Worm (Caenorhabditis elegans) whole organism, L1 larva: ENCODE results near the gene znf-706.

ENCODE experiments used
- C34B4.2 ChIP-seq: sonication (generic microtip); optimal IDR thresholded peaks from 2 replicates; lab custom pipeline; 2017; ENCODE audit warnings: mild to moderate bottlenecking, missing genetic modification characterization, missing compliant biosample characterization
- Y116A8C.19 ChIP-seq: sonication (generic microtip); optimal IDR thresholded peaks from 2 replicates; lab custom pipeline; 2016; ENCODE audit warnings: missing compliant biosample characterization, missing genetic modification characterization, borderline replicate concordance
- aha-1 ChIP-seq: fragments of 150-350 bp; optimal IDR thresholded peaks from 2 replicates; lab custom pipeline; 2014; ENCODE audit warnings: missing biosample characterization, missing genetic modification characterization
- aly-2 ChIP-seq: fragments of 150-350 bp; optimal IDR thresholded peaks from 2 replicates; lab custom pipeline; 2014; ENCODE audit warnings: missing biosample characterization, missing genetic modification characterization
- blmp-1 ChIP-seq: fragments of 150-350 bp; optimal IDR thresholded peaks from 2 replicates; lab custom pipeline; 2014; ENCODE audit warnings: missing biosample characterization, missing genetic modification characterization
- ceh-88 ChIP-seq: fragments of 200-800 bp; sonication (Bioruptor generic); IDR thresholded peaks from 2 replicates; pipeline ENCODE4 v1.3.6; 2022; ENCODE audit warnings: missing genetic modification characterization, missing compliant biosample characterization
- ceh-90 ChIP-seq: sonication (generic microtip); optimal IDR thresholded peaks from 2 replicates; lab custom pipeline; 2016; ENCODE audit warnings: missing genetic modification characterization, missing compliant biosample characterization
- dpl-1 ChIP-seq, 3 experiments: fragments of 150-350 bp in 2 of 3; sonication (generic microtip) in 1 of 3; optimal IDR thresholded peaks; 2 replicates each; lab custom pipeline; 2014 to 2017; ENCODE audit warnings: missing biosample characterization in 3 of 3, missing genetic modification characterization in 3 of 3, missing genetic modification reagents in 3 of 3
- dsc-1 ChIP-seq: sonication (generic microtip); optimal IDR thresholded peaks from 2 replicates; lab custom pipeline; 2016; ENCODE audit warnings: mild to moderate bottlenecking, missing genetic modification characterization, missing compliant biosample characterization
- efl-1 ChIP-seq, 4 experiments: fragments of 150-350 bp; optimal IDR thresholded peaks in 3 of 4; peaks in 1 of 4; 1 replicate in 1 of 4; 2 replicates in 3 of 4; lab custom pipeline; 2014; ENCODE audit warnings: missing biosample characterization in 2 of 4, missing genetic modification characterization in 2 of 4, missing genetic modification reagents in 2 of 4
- elt-3 ChIP-seq, 6 experiments: fragments of 150-350 bp in 1 of 6; sonication (generic microtip); optimal IDR thresholded peaks; 2 replicates each; lab custom pipeline; 2017 to 2018; ENCODE audit warnings: missing biosample characterization in 6 of 6, missing genetic modification characterization in 6 of 6, inconsistent platforms in 1 of 6
- ets-5 ChIP-seq: fragments of 200-800 bp; sonication (Bioruptor generic); IDR thresholded peaks from 2 replicates; pipeline ENCODE4 v1.3.6; 2022; ENCODE audit warnings: missing genetic modification characterization, missing compliant biosample characterization
- fkh-4 ChIP-seq: sonication (generic microtip); optimal IDR thresholded peaks from 2 replicates; lab custom pipeline; 2016; ENCODE audit warnings: missing compliant biosample characterization, missing genetic modification characterization, borderline replicate concordance
- fkh-8 ChIP-seq: sonication (generic microtip); optimal IDR thresholded peaks from 2 replicates; lab custom pipeline; 2016; ENCODE audit warnings: mild to moderate bottlenecking, missing genetic modification characterization, missing compliant biosample characterization
- hpl-2 ChIP-seq: fragments of 150-350 bp; optimal IDR thresholded peaks from 2 replicates; lab custom pipeline; 2014; ENCODE audit warnings: missing biosample characterization, missing genetic modification reagents, missing genetic modification characterization
- lin-14 ChIP-seq: fragments of 200-800 bp; sonication (Bioruptor generic); optimal IDR thresholded peaks from 2 replicates; lab custom pipeline; 2018; ENCODE audit warnings: mild to moderate bottlenecking, missing genetic modification characterization, moderate library complexity, missing compliant biosample characterization
- lin-39 ChIP-seq: fragments of 150-350 bp; optimal IDR thresholded peaks from 2 replicates; lab custom pipeline; 2014; ENCODE audit warnings: missing biosample characterization, missing genetic modification reagents, missing genetic modification characterization
- lir-3 ChIP-seq: sonication (generic microtip); optimal IDR thresholded peaks from 2 replicates; lab custom pipeline; 2016; ENCODE audit warnings: mild to moderate bottlenecking, missing genetic modification characterization, moderate library complexity, missing compliant biosample characterization; ENCODE audit not compliant: poor library complexity
- lsy-2 ChIP-seq, 2 experiments: fragments of 150-350 bp; optimal IDR thresholded peaks; 2 replicates each; lab custom pipeline; 2014; ENCODE audit warnings: missing biosample characterization in 2 of 2, missing genetic modification characterization in 2 of 2
- mab-9 ChIP-seq: fragments of 200-800 bp; sonication (Bioruptor generic); IDR thresholded peaks from 2 replicates; pipeline ENCODE4 v1.3.6; 2022; ENCODE audit warnings: missing genetic modification reagents, missing genetic modification characterization, missing compliant biosample characterization
- mdl-1 ChIP-seq, 2 experiments: fragments of 150-350 bp; optimal IDR thresholded peaks; 2 replicates each; lab custom pipeline; 2014 to 2017; ENCODE audit warnings: missing biosample characterization in 2 of 2, missing genetic modification characterization in 2 of 2, inconsistent platforms in 1 of 2
- nhr-19 ChIP-seq: fragments of 200-800 bp; sonication (Bioruptor generic); conservative IDR thresholded peaks from 2 replicates; pipeline ENCODE4 v1.3.6; 2022; ENCODE audit warnings: missing genetic modification characterization, missing compliant biosample characterization
- nhr-28 ChIP-seq: fragments of 150-350 bp; optimal IDR thresholded peaks from 2 replicates; lab custom pipeline; 2014; ENCODE audit warnings: missing biosample characterization, missing genetic modification characterization
- nhr-71 ChIP-seq: sonication (generic microtip); optimal IDR thresholded peaks from 2 replicates; lab custom pipeline; 2016; ENCODE audit warnings: mild to moderate bottlenecking, missing genetic modification characterization, moderate library complexity, missing compliant biosample characterization
- nhr-76 ChIP-seq: sonication (generic microtip); optimal IDR thresholded peaks from 2 replicates; lab custom pipeline; 2017; ENCODE audit warnings: missing biosample characterization, missing genetic modification characterization
- nhr-77 ChIP-seq: fragments of 150-350 bp; optimal IDR thresholded peaks from 2 replicates; lab custom pipeline; 2014; ENCODE audit warnings: missing biosample characterization, missing genetic modification characterization
- nhr-85 ChIP-seq: sonication (generic microtip); peaks from one replicate; lab custom pipeline; 2016; ENCODE audit warnings: missing genetic modification characterization, inconsistent platforms, missing compliant biosample characterization
- rnt-1 ChIP-seq: sonication (generic microtip); optimal IDR thresholded peaks from 2 replicates; lab custom pipeline; 2016; ENCODE audit warnings: mild to moderate bottlenecking, missing genetic modification characterization, moderate library complexity, missing compliant biosample characterization
- snu-23 ChIP-seq: sonication (generic microtip); optimal IDR thresholded peaks from 2 replicates; lab custom pipeline; 2016; ENCODE audit warnings: missing genetic modification characterization, missing compliant biosample characterization
- sup-37 ChIP-seq: fragments of 200-800 bp; sonication (Bioruptor generic); optimal IDR thresholded peaks from 2 replicates; lab custom pipeline; 2018; ENCODE audit warnings: mild to moderate bottlenecking, missing genetic modification characterization, missing compliant biosample characterization
- unc-130 ChIP-seq: fragments of 150-350 bp; optimal IDR thresholded peaks from 2 replicates; lab custom pipeline; 2017; ENCODE audit warnings: missing biosample characterization, missing genetic modification characterization, inconsistent platforms
- unc-30 ChIP-seq: sonication (generic microtip); optimal IDR thresholded peaks from 2 replicates; lab custom pipeline; 2017; ENCODE audit warnings: missing biosample characterization, missing genetic modification characterization
- unc-86 ChIP-seq: sonication (generic microtip); optimal IDR thresholded peaks from 2 replicates; lab custom pipeline; 2016; ENCODE audit warnings: missing genetic modification characterization, missing compliant biosample characterization
- unc-98 ChIP-seq: fragments of 200-800 bp; sonication (Bioruptor generic); IDR thresholded peaks from 2 replicates; pipeline ENCODE4 v1.3.6; 2022; ENCODE audit warnings: missing genetic modification characterization, missing compliant biosample characterization
- xbp-1 ChIP-seq: sonication (generic microtip); optimal IDR thresholded peaks from 2 replicates; lab custom pipeline; 2016; ENCODE audit warnings: missing genetic modification characterization, missing compliant biosample characterization
- zip-4 ChIP-seq: fragments of 200-800 bp; sonication (Bioruptor generic); optimal IDR thresholded peaks from 2 replicates; lab custom pipeline; 2018; ENCODE audit warnings: mild to moderate bottlenecking, missing genetic modification characterization, moderate library complexity, missing compliant biosample characterization

Gene znf-706

DNA sequence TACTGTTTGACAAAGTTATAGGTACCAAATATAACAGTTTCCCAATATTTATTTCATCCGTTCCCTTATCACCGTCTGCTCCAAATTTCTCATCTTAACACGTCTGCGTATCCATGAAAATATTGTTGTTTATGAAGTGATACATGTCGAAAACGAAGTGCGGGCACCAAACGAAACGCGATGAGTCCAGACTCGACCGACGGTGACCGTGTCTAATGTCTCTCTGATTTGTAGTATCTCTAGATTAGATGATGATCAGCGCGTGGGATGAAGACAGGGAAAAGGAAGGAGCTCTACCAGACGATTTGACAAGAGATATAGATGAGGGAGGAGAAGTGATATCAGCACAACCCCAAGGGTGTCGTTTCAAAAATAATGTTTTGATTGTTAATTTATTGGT lies 15.8 kb downstream of the znf-706 start (continued):
- no peak for TF ChIP-seq nhr-77 (tag; lab: Kevin White, UChicago)
- no peak for TF ChIP-seq aha-1 (tag; lab: Kevin White, UChicago)
- TF ChIP-seq ets-5 (GFP tag; lab: Robert Waterston, UW), result no peak
- TF ChIP-seq aly-2 (tag; lab: Kevin White, UChicago), result no peak
- TF ChIP-seq unc-98 (GFP tag; lab: Robert Waterston, UW), result no peak
- TF ChIP-seq blmp-1 (tag; lab: Kevin White, UChicago), result no peak
- peak in 1 of 2 experiments; percentile 15 for TF ChIP-seq efl-1 (optimal IDR thresholded peaks at IDR 0.05; lab: Kevin White, UChicago)
- TF ChIP-seq efl-1 (GFP tag; optimal IDR thresholded peaks at IDR 0.05 in 1 of 2; lab: Kevin White, UChicago), result peak in 1 of 2 experiments; percentile 45
- TF ChIP-seq lsy-2 (tag; optimal IDR thresholded peaks at IDR 0.05; lab: Kevin White, UChicago), result peak in 1 of 2 experiments; percentile 31
- peak; percentile 73 for TF ChIP-seq unc-130
- TF ChIP-seq mab-9 (GFP tag; lab: Robert Waterston, UW), result no peak
- TF ChIP-seq lin-14 (GFP tag; lab: Kevin White, UChicago), result peak; percentile 78
- TF ChIP-seq ceh-88 (GFP tag; lab: Robert Waterston, UW), result no peak
- TF ChIP-seq sup-37 (GFP tag; lab: Kevin White, UChicago), result no peak
- no peak for TF ChIP-seq Y116A8C.19 (tag; lab: Kevin White, UChicago)

DNA sequence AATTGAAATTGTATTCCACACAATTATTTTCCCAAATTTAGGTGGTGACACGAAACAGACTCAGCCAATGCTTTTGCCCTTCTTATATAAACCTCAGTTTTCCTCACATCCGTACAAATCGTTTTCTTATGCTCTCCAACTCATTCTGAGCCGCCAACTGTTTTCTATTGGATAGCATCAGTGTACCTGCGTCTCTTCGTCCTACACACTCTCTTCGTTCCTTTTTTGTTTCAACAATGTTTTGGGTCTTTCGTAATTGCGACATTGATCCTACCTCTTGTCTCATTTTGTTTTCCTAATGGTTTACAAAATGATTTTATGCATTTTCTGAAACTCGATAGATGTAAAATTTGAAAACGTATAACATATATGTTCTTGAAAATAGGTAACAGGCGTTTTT lies 16.7 kb downstream of the znf-706 start:
- peak in 1 of 2 experiments; percentile 9 for TF ChIP-seq efl-1 (optimal IDR thresholded peaks at IDR 0.05; lab: Kevin White, UChicago)
- TF ChIP-seq efl-1 (GFP tag; optimal IDR thresholded peaks at IDR 0.05 in 1 of 2; lab: Kevin White, UChicago), result no peak
- peak; percentile 19 for TF ChIP-seq unc-130
- TF ChIP-seq lin-39 (tag; lab: Kevin White, UChicago), result no peak
- TF ChIP-seq mdl-1 (tag; optimal IDR thresholded peaks at IDR 0.05; lab: Kevin White, UChicago), result no peak
- TF ChIP-seq nhr-71, result peak; percentile 57
- no peak for TF ChIP-seq xbp-1 (tag; lab: Kevin White, UChicago)
- TF ChIP-seq unc-86 (tag; lab: Kevin White, UChicago), result no peak
- peak; percentile 20 for TF ChIP-seq snu-23 (GFP tag; lab: Kevin White, UChicago)
- TF ChIP-seq dsc-1 (tag; lab: Kevin White, UChicago), result peak; percentile 12
- no peak for TF ChIP-seq fkh-8 (tag; lab: Kevin White, UChicago)
- no peak for TF ChIP-seq nhr-28 (tag; lab: Kevin White, UChicago)
- peak; percentile 24 for TF ChIP-seq lin-14 (GFP tag; lab: Kevin White, UChicago)
- no peak for TF ChIP-seq unc-30 (tag; lab: Kevin White, UChicago)
- TF ChIP-seq nhr-19 (GFP tag; lab: Robert Waterston, UW), result peak; percentile 18; the same call in 1 of the 2 replicates
- TF ChIP-seq ceh-90 (tag; lab: Kevin White, UChicago), result no peak
- TF ChIP-seq nhr-76, result no peak
- TF ChIP-seq zip-4, result no peak
- TF ChIP-seq rnt-1 (tag; lab: Kevin White, UChicago), result peak; percentile 78
- TF ChIP-seq nhr-85 (tag; lab: Kevin White, UChicago), result no peak
- no peak for TF ChIP-seq elt-3 (tag; optimal IDR thresholded peaks at IDR 0.05; lab: Kevin White, UChicago)
- TF ChIP-seq fkh-4, result no peak
- no peak for TF ChIP-seq sup-37 (GFP tag; lab: Kevin White, UChicago)
- no peak for TF ChIP-seq C34B4.2 (tag; lab: Kevin White, UChicago)

DNA sequence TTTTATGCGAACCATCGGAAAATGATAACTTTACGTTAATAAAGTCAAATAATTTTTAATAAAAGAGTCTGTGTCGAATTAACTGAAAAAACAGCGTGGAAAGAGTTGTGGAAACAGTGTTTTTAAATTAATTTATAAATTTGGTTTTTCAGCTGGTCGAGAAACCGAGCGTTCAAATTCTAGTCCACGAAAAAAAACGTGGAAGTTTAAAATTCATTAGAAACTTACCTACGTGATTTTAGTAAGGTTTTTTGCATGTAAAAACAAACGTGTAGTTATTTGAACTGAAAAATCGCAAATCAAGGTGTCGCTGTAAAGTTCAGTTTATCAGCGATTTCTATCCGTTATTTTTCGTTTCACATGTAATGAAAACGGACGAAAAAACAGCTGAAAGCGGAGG lies 17.6 kb downstream of the znf-706 start, which contains the start of gene mans-4:
TSS of gene mans-4 (minus strand) at position 101 of the 400 bp plus-strand sequence.
- TF ChIP-seq hpl-2 (no peak), dpl-1 (GFP tag; optimal IDR thresholded peaks at IDR 0.05; lab: Kevin White, UChicago) (peak in 1 of 3 experiments; percentile 14), efl-1 (optimal IDR thresholded peaks at IDR 0.05; lab: Kevin White, UChicago) (no peak), efl-1 (GFP tag; optimal IDR thresholded peaks at IDR 0.05 in 1 of 2; lab: Kevin White, UChicago) (peak; percentile 3 to 88), lir-3 (tag; lab: Kevin White, UChicago) (no peak)
